Fruit fly (Drosophila melanogaster): Measurements from ENCODE around the gene ntc.

The ntc gene

dm6 chr3L:3755713-3756112 lies 50.5 kb downstream of the ntc start:
- TF ChIP-seq luna (GFP tag; optimal IDR thresholded peaks at IDR 0.05) (no peak), Xrp1 (GFP tag; IDR thresholded peaks at IDR 0.05) (0 out of 2 replicates have a peak, but pooled peaks have one; percentile 21), sd (tag; optimal IDR thresholded peaks at IDR 0.05) (peak; percentile 47), abd-A (tag; optimal IDR thresholded peaks at IDR 0.05) (peak; percentile 33), CG18599 (GFP tag; optimal IDR thresholded peaks at IDR 0.05) (peak; percentile 55), CG2875 (GFP tag; optimal IDR thresholded peaks at IDR 0.05) (peak; percentile 34), slp2 (GFP tag; optimal IDR thresholded peaks at IDR 0.05) (no peak), CG10321 (GFP tag; IDR thresholded peaks at IDR 0.05) (no peak), Meics (GFP tag; optimal IDR thresholded peaks at IDR 0.05) (peak; percentile 14), gsb (GFP tag; IDR thresholded peaks at IDR 0.05) (no peak), wek (GFP tag; optimal IDR thresholded peaks at IDR 0.05) (peak; percentile 10), CG17359 (tag; optimal IDR thresholded peaks at IDR 0.05) (peak; percentile 38), chinmo (GFP tag; IDR thresholded peaks at IDR 0.05; ENCODE audit: partially characterized antibody) (0 out of 4 replicates have a peak, but pooled peaks have one; percentile 28), sens (GFP tag) (peak; percentile 74), Vsx1 (GFP tag; optimal IDR thresholded peaks at IDR 0.05) (peak; percentile 17), Adf1 (GFP tag; IDR thresholded peaks at IDR 0.05) (no peak), HHEX (GFP tag; optimal IDR thresholded peaks at IDR 0.05) (peak; percentile 20), CG5180 (GFP tag; optimal IDR thresholded peaks at IDR 0.05) (peak; percentile 8), CG2120 (GFP tag; optimal IDR thresholded peaks at IDR 0.05) (peak; percentile 6), org-1 (GFP tag; optimal IDR thresholded peaks at IDR 0.05) (no peak), usp (GFP tag; optimal IDR thresholded peaks at IDR 0.05) (no peak), CG3163 (GFP tag; optimal IDR thresholded peaks at IDR 0.05) (peak; percentile 14), tgo (GFP tag; IDR thresholded peaks at IDR 0.05) (no peak), CG7839 (tag; optimal IDR thresholded peaks at IDR 0.05) (peak; percentile 3), Fer1 (GFP tag; optimal IDR thresholded peaks at IDR 0.05) (peak; percentile 35), CG4707 (GFP tag; optimal IDR thresholded peaks at IDR 0.05) (peak; percentile 17), CG15601 (tag; optimal IDR thresholded peaks at IDR 0.05) (peak; percentile 51), Usf (GFP tag; optimal IDR thresholded peaks at IDR 0.05) (no peak), nau (GFP tag; optimal IDR thresholded peaks at IDR 0.05) (peak; percentile 5), sob (GFP tag; IDR thresholded peaks at IDR 0.05) (0 out of 2 replicates have a peak, but pooled peaks have one; percentile 20), CG17361 (GFP tag; IDR thresholded peaks at IDR 0.05) (no peak), CG6813 (GFP tag; optimal IDR thresholded peaks at IDR 0.05) (peak; percentile 53), jumu (GFP tag; optimal IDR thresholded peaks at IDR 0.05) (no peak), onecut (GFP tag; IDR thresholded peaks at IDR 0.05) (peak; percentile 23; the same call in 1 of the 2 replicates), fd64A (GFP tag; optimal IDR thresholded peaks at IDR 0.05) (peak; percentile 12), ATbp (GFP tag; optimal IDR thresholded peaks at IDR 0.05) (peak; percentile 56), Eip74EF (GFP tag; optimal IDR thresholded peaks at IDR 0.05) (peak in 1 of 2 experiments; percentile 31), CG11504 (tag; optimal IDR thresholded peaks at IDR 0.05) (peak; percentile 10), Xbp1 (GFP tag; optimal IDR thresholded peaks at IDR 0.05) (no peak), caup (GFP tag; optimal IDR thresholded peaks at IDR 0.05; ENCODE audit: severe bottlenecking) (peak; percentile 52), CG7987 (GFP tag; optimal IDR thresholded peaks at IDR 0.05) (peak; percentile 18), CG8290 (GFP tag; optimal IDR thresholded peaks at IDR 0.05) (no peak), CG8290 (tag; optimal IDR thresholded peaks at IDR 0.05) (peak in 1 of 2 experiments; percentile 17), gem (tag; optimal IDR thresholded peaks at IDR 0.05) (peak; percentile 11), CG14710 (tag; optimal IDR thresholded peaks at IDR 0.05) (peak; percentile 8), CG31365 (tag; optimal IDR thresholded peaks at IDR 0.05) (peak; percentile 30), CG1603 (tag; optimal IDR thresholded peaks at IDR 0.05) (peak; percentile 5), CG12071 (GFP tag; optimal IDR thresholded peaks at IDR 0.05) (peak; percentile 33), CG8924 (tag; optimal IDR thresholded peaks at IDR 0.05) (no peak)
